Worm (Caenorhabditis elegans) whole organism, L4 larva: ENCODE data around the gene str-252.

Experiments
- F37D6.2 ChIP-seq: sonication (generic microtip); optimal IDR thresholded peaks from 2 replicates; lab custom pipeline; 2016; ENCODE audit warnings: mild to moderate bottlenecking, missing genetic modification characterization, missing compliant biosample characterization
- F49E8.2 ChIP-seq: sonication (generic microtip); optimal IDR thresholded peaks from 2 replicates; lab custom pipeline; 2016; ENCODE audit warnings: missing compliant biosample characterization, mild to moderate bottlenecking, missing genetic modification characterization, borderline replicate concordance
- T20F7.1 ChIP-seq: fragments of 200-800 bp; sonication (Bioruptor generic); optimal IDR thresholded peaks from 2 replicates; lab custom pipeline; 2018; ENCODE audit warnings: mild to moderate bottlenecking, missing genetic modification characterization, missing compliant biosample characterization
- Y5F2A.4 ChIP-seq: fragments of 200-800 bp; sonication (Bioruptor generic); optimal IDR thresholded peaks from 2 replicates; lab custom pipeline; 2018; ENCODE audit warnings: mild to moderate bottlenecking, missing genetic modification characterization, missing compliant biosample characterization
- Y75B8A.6 ChIP-seq: fragments of 200-800 bp; sonication (Bioruptor generic); IDR thresholded peaks from 2 replicates; pipeline ENCODE4 v1.3.6; 2022; ENCODE audit warnings: missing genetic modification reagents, missing genetic modification characterization, missing compliant biosample characterization
- ZK546.5 ChIP-seq, 2 experiments: sonication (generic microtip); optimal IDR thresholded peaks; 2 replicates each; lab custom pipeline; 2017; ENCODE audit warnings: missing biosample characterization in 2 of 2, missing genetic modification characterization in 2 of 2
- ama-1 ChIP-seq: fragments of 150-350 bp; optimal IDR thresholded peaks from 2 replicates; lab custom pipeline; 2014; ENCODE audit warnings: inconsistent platforms, mixed read lengths
- attf-4 ChIP-seq: sonication (generic microtip); optimal IDR thresholded peaks from 3 replicates; lab custom pipeline; 2017; ENCODE audit warnings: missing biosample characterization, missing genetic modification characterization
- ceh-32 ChIP-seq: sonication (generic microtip); optimal IDR thresholded peaks from 2 replicates; lab custom pipeline; 2016; ENCODE audit warnings: mild to moderate bottlenecking, missing genetic modification characterization, missing compliant biosample characterization; ENCODE audit not compliant: poor library complexity
- ces-1 ChIP-seq: fragments of 150-350 bp; sonication (generic microtip); optimal IDR thresholded peaks from 4 replicates; lab custom pipeline; 2014; ENCODE audit warnings: missing biosample characterization, missing genetic modification reagents, missing genetic modification characterization
- cey-2 ChIP-seq: sonication (generic microtip); optimal IDR thresholded peaks from 3 replicates; lab custom pipeline; 2017; ENCODE audit warnings: missing genetic modification characterization, mild to moderate bottlenecking, missing compliant biosample characterization, antibody characterized with exemption, borderline replicate concordance; ENCODE audit not compliant: insufficient read depth
- daf-12 ChIP-seq: fragments of 150-350 bp; optimal IDR thresholded peaks from 2 replicates; lab custom pipeline; 2014; ENCODE audit warnings: missing biosample characterization, missing genetic modification reagents, missing genetic modification characterization
- daf-16 ChIP-seq, 3 experiments: sonication (generic microtip); optimal IDR thresholded peaks; 2 replicates each; lab custom pipeline; 2016 to 2017; ENCODE audit warnings: missing genetic modification characterization in 3 of 3, missing genetic modification reagents in 3 of 3, mild to moderate bottlenecking in 2 of 3, missing compliant biosample characterization in 2 of 3, missing biosample characterization in 1 of 3, moderate library complexity in 1 of 3
- daf-19 ChIP-seq: fragments of 200-800 bp; sonication (Bioruptor generic); conservative IDR thresholded peaks from 2 replicates; pipeline ENCODE4 v1.3.6; 2022; ENCODE audit warnings: missing genetic modification characterization, missing compliant biosample characterization
- daf-8 ChIP-seq: fragments of 200-800 bp; sonication (Bioruptor generic); IDR thresholded peaks from 2 replicates; pipeline ENCODE4 v1.3.6; 2022; ENCODE audit warnings: missing genetic modification characterization, missing compliant biosample characterization
- dmd-6 ChIP-seq: fragments of 200-800 bp; sonication (Bioruptor generic); IDR thresholded peaks from 2 replicates; pipeline ENCODE4 v1.3.6; 2022; ENCODE audit warnings: missing genetic modification reagents, missing genetic modification characterization, missing compliant biosample characterization
- dpl-1 ChIP-seq: fragments of 150-350 bp; optimal IDR thresholded peaks from 2 replicates; lab custom pipeline; 2014; ENCODE audit warnings: missing biosample characterization, missing genetic modification reagents, missing genetic modification characterization
- dve-1 ChIP-seq: sonication (generic microtip); optimal IDR thresholded peaks from 2 replicates; lab custom pipeline; 2017; ENCODE audit warnings: antibody characterized with exemption, mild to moderate bottlenecking, missing genetic modification characterization, missing compliant biosample characterization; ENCODE audit not compliant: insufficient read depth
- gei-8 ChIP-seq: fragments of 200-800 bp; sonication (Bioruptor generic); optimal IDR thresholded peaks from 2 replicates; lab custom pipeline; 2018; ENCODE audit warnings: mild to moderate bottlenecking, missing genetic modification characterization, missing compliant biosample characterization
- hlh-11 ChIP-seq: fragments of 200-800 bp; sonication (Bioruptor generic); optimal IDR thresholded peaks from 2 replicates; lab custom pipeline; 2018; ENCODE audit warnings: mild to moderate bottlenecking, missing genetic modification characterization, missing compliant biosample characterization
- hmg-1.1 ChIP-seq: fragments of 200-800 bp; sonication (Bioruptor generic); IDR thresholded peaks from 2 replicates; pipeline ENCODE4 v1.3.6; 2022; ENCODE audit warnings: missing genetic modification reagents, missing genetic modification characterization, missing compliant biosample characterization
- lim-7 ChIP-seq: fragments of 200-800 bp; sonication (Bioruptor generic); IDR thresholded peaks from 2 replicates; pipeline ENCODE4 v1.3.6; 2022; ENCODE audit warnings: missing genetic modification characterization, missing compliant biosample characterization
- lin-15B ChIP-seq: fragments of 150-350 bp; sonication (generic microtip); optimal IDR thresholded peaks from 3 replicates; lab custom pipeline; 2014; ENCODE audit warnings: missing biosample characterization, missing genetic modification characterization
- lin-29 ChIP-seq: fragments of 200-800 bp; sonication (Bioruptor generic); IDR thresholded peaks from 2 replicates; pipeline ENCODE4 v1.3.6; 2022; ENCODE audit warnings: missing genetic modification reagents, missing genetic modification characterization, missing compliant biosample characterization
- lin-38 ChIP-seq: fragments of 200-800 bp; sonication (Bioruptor generic); IDR thresholded peaks from 2 replicates; pipeline ENCODE4 v1.3.6; 2022; ENCODE audit warnings: missing genetic modification reagents, missing genetic modification characterization, missing compliant biosample characterization
- lsy-2 ChIP-seq, 2 experiments: fragments of 150-350 bp in 1 of 2; sonication (generic microtip) in 1 of 2; optimal IDR thresholded peaks; 2 replicates each; lab custom pipeline; 2014 to 2017; ENCODE audit warnings: missing biosample characterization in 2 of 2, missing genetic modification characterization in 2 of 2
- madf-5 ChIP-seq, 2 experiments: fragments of 200-800 bp; sonication (Bioruptor generic); IDR thresholded peaks; 2 replicates each; pipeline ENCODE4 v1.3.6; 2022; ENCODE audit warnings: missing compliant biosample characterization in 2 of 2, missing genetic modification characterization in 2 of 2
- madf-9 ChIP-seq: fragments of 200-800 bp; sonication (Bioruptor generic); conservative IDR thresholded peaks from 2 replicates; pipeline ENCODE4 v1.3.6; 2022; ENCODE audit warnings: missing genetic modification reagents, missing genetic modification characterization, missing compliant biosample characterization
- mdl-1 ChIP-seq, 2 experiments: fragments of 150-350 bp in 1 of 2; sonication (generic microtip) in 1 of 2; optimal IDR thresholded peaks; 2 replicates each; lab custom pipeline; 2014 to 2017; ENCODE audit warnings: missing biosample characterization in 2 of 2, missing genetic modification characterization in 2 of 2
- mep-1 ChIP-seq: fragments of 150-350 bp; sonication (generic microtip); optimal IDR thresholded peaks from 3 replicates; lab custom pipeline; 2014; ENCODE audit warnings: missing biosample characterization, missing genetic modification characterization
- mxl-3 ChIP-seq: fragments of 200-800 bp; sonication (Bioruptor generic); optimal IDR thresholded peaks from 2 replicates; lab custom pipeline; 2018; ENCODE audit warnings: mild to moderate bottlenecking, missing genetic modification characterization, missing compliant biosample characterization
- nhr-11 ChIP-seq: fragments of 150-350 bp; optimal IDR thresholded peaks from 2 replicates; lab custom pipeline; 2014; ENCODE audit warnings: missing biosample characterization, missing genetic modification characterization
- nhr-28 ChIP-seq: fragments of 150-350 bp; optimal IDR thresholded peaks from 2 replicates; lab custom pipeline; 2014; ENCODE audit warnings: missing biosample characterization, missing genetic modification characterization
- nhr-48 ChIP-seq: sonication (generic microtip); optimal IDR thresholded peaks from 2 replicates; lab custom pipeline; 2016; ENCODE audit warnings: mild to moderate bottlenecking, missing genetic modification characterization, missing compliant biosample characterization
- nhr-6 ChIP-seq: fragments of 150-350 bp; optimal IDR thresholded peaks from 2 replicates; lab custom pipeline; 2014; ENCODE audit warnings: missing biosample characterization, missing genetic modification characterization
- nhr-77 ChIP-seq: fragments of 150-350 bp; optimal IDR thresholded peaks from 2 replicates; lab custom pipeline; 2014; ENCODE audit warnings: missing biosample characterization, missing genetic modification characterization
- php-3 ChIP-seq: fragments of 200-800 bp; sonication (Bioruptor generic); IDR thresholded peaks from 2 replicates; pipeline ENCODE4 v1.3.6; 2022; ENCODE audit warnings: missing genetic modification reagents, missing genetic modification characterization, missing compliant biosample characterization
- pqm-1 ChIP-seq: sonication (generic microtip); optimal IDR thresholded peaks from 2 replicates; lab custom pipeline; 2017; ENCODE audit warnings: missing biosample characterization, missing genetic modification characterization
- saeg-2 ChIP-seq: fragments of 200-800 bp; sonication (Bioruptor generic); IDR thresholded peaks from 2 replicates; pipeline ENCODE4 v1.3.6; 2022; ENCODE audit warnings: missing genetic modification reagents, missing genetic modification characterization, missing compliant biosample characterization
- skn-1 ChIP-seq: fragments of 150-350 bp; optimal IDR thresholded peaks from 2 replicates; lab custom pipeline; 2014; ENCODE audit warnings: missing biosample characterization, missing genetic modification characterization
- snpc-4 ChIP-seq: fragments of 150-350 bp; optimal IDR thresholded peaks from 2 replicates; lab custom pipeline; 2014; ENCODE audit warnings: missing biosample characterization, missing genetic modification characterization
- tag-97 ChIP-seq: fragments of 200-800 bp; sonication (Bioruptor generic); IDR thresholded peaks from 2 replicates; pipeline ENCODE4 v1.3.6; 2022; ENCODE audit warnings: missing genetic modification characterization, missing compliant biosample characterization
- tra-1 ChIP-seq: fragments of 200-800 bp; sonication (Bioruptor generic); IDR thresholded peaks from 2 replicates; pipeline ENCODE4 v1.3.6; 2022; ENCODE audit warnings: missing genetic modification reagents, missing genetic modification characterization, missing compliant biosample characterization
- unc-130 ChIP-seq: sonication (generic microtip); optimal IDR thresholded peaks from 2 replicates; lab custom pipeline; 2016; ENCODE audit warnings: missing genetic modification reagents, missing genetic modification characterization, missing compliant biosample characterization
- zip-11 ChIP-seq: fragments of 200-800 bp; sonication (Bioruptor generic); IDR thresholded peaks from 2 replicates; pipeline ENCODE4 v1.3.6; 2022; ENCODE audit warnings: missing genetic modification characterization, missing compliant biosample characterization
- ztf-7 ChIP-seq: fragments of 150-350 bp; optimal IDR thresholded peaks from 2 replicates; lab custom pipeline; 2014; ENCODE audit warnings: missing biosample characterization, missing genetic modification characterization

Gene str-252

DNA sequence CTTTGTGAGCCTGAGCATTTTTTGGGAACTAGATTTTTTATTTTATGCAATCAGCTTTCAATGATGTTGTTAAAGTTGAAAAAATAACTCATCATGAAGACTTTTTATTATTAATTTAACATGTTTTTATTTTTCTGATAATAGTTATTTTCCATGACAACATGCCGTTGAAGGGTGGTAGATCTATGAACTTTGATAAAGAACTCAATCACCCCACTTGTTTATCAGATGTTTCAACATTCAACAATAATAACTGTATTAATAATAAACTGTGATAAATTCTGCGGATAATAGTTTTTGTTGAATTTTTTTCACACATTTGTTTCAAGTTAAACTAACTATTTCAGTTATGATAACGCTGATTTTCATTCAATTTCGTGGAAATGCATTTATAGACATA, 24.8 kb upstream of the str-252 start:
- peak; percentile 37 for TF ChIP-seq nhr-28 (tag; lab: Kevin White, UChicago)
- peak; percentile 53 for TF ChIP-seq nhr-77
- no peak for TF ChIP-seq Y5F2A.4 (GFP tag; lab: Kevin White, UChicago)
- TF ChIP-seq dmd-6 (GFP tag; lab: Robert Waterston, UW) = peak; percentile 64
- TF ChIP-seq lin-29 (GFP tag; lab: Robert Waterston, UW) = no peak
- peak; percentile 45 for TF ChIP-seq hlh-11 (tag; lab: Kevin White, UChicago)
- TF ChIP-seq daf-16 (GFP tag; optimal IDR thresholded peaks at IDR 0.05; lab: Kevin White, UChicago) = no peak
- peak; percentile 96 for TF ChIP-seq daf-16 (tag; optimal IDR thresholded peaks at IDR 0.05; lab: Kevin White, UChicago)
- peak; percentile 76 for TF ChIP-seq dve-1 (tag; lab: Kevin White, UChicago)
- no peak for TF ChIP-seq tag-97 (GFP tag; lab: Robert Waterston, UW)
- TF ChIP-seq php-3 (GFP tag; lab: Robert Waterston, UW) = peak; percentile 55; the same call in 1 of the 2 replicates
- no peak for TF ChIP-seq T20F7.1 (GFP tag; lab: Kevin White, UChicago)

DNA sequence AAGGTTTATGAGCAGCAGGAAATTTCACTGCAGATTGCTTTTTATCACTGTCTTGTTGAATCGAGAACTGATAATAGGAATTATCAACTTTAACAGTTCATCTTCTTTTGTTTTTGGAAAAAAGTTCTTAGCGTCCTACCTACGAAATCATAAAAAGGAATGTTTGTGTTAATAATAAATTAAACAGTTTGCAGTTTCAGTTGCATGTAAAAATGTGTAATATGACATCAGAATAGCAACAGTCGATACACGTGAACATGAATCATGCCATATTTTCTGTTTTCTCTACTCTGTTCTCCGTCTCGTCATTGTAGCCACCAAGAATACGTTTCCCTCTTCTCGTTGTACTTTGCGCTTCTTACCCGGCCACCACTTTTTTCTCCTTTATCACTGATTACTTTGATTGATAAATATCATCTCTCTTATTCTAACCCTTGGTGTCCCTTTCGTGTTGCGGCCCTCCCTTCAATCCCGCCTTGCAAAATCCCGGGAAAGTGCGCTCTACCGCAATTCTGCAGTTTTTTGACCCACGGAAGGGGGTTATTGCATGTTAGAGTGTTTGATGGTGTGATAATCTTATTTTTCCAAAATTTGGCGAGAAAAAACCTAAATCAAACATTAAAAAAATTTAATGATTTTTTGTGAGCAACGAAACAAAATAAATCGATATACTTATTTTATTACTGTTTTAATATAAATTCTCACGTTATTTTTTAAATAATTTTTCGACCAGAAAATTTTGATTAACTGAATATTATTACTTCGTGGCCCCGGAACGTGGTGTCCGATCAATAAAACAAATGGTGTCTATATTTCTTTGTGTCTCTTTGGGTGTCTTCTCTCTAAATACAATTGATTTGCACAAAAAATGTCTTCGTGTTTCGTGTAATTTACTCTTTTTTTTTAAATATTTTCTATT, 23.6 kb upstream of the str-252 start, which contains the start of gene sptl-3:
Gene sptl-3, plus strand, starts transcription at position 869 of the 919 bp plus-strand sequence.
- TF ChIP-seq mep-1 = peak; percentile 39
- no peak for TF ChIP-seq lin-38 (GFP tag; lab: Robert Waterston, UW)
- TF ChIP-seq daf-19 (GFP tag; lab: Robert Waterston, UW) = no peak
- TF ChIP-seq daf-12 = no peak
- TF ChIP-seq saeg-2 (GFP tag; lab: Robert Waterston, UW) = 0 out of 2 replicates have a peak, but pooled peaks have one; percentile 21
- no peak for TF ChIP-seq mxl-3 (GFP tag; lab: Kevin White, UChicago)
- TF ChIP-seq php-3 (GFP tag; lab: Robert Waterston, UW) = peak; percentile 67; the same call in 1 of the 2 replicates
- peak; percentile 87 for TF ChIP-seq cey-2 (tag; lab: Kevin White, UChicago)
- TF ChIP-seq ceh-32 (tag; lab: Kevin White, UChicago) = no peak
- no peak for TF ChIP-seq attf-4 (tag; lab: Kevin White, UChicago)
- TF ChIP-seq nhr-28 (tag; lab: Kevin White, UChicago) = peak; percentile 93
- TF ChIP-seq ZK546.5 (tag; optimal IDR thresholded peaks at IDR 0.05; lab: Kevin White, UChicago) = no peak
- no peak for TF ChIP-seq lin-15B
- no peak for TF ChIP-seq daf-8 (GFP tag; lab: Robert Waterston, UW)
- peak; percentile 60 for TF ChIP-seq nhr-11 (tag; lab: Kevin White, UChicago)
- TF ChIP-seq ztf-7 = no peak
- TF ChIP-seq lsy-2 (tag; optimal IDR thresholded peaks at IDR 0.05; lab: Kevin White, UChicago) = peak in 1 of 2 experiments; percentile 34
- peak; percentile 87 for TF ChIP-seq pqm-1
- TF ChIP-seq daf-16 (GFP tag; optimal IDR thresholded peaks at IDR 0.05; lab: Kevin White, UChicago) = no peak
- peak; percentile 72 for TF ChIP-seq daf-16 (tag; optimal IDR thresholded peaks at IDR 0.05; lab: Kevin White, UChicago)
- peak; percentile 59 for TF ChIP-seq nhr-48
- TF ChIP-seq unc-130 = no peak
- TF ChIP-seq mdl-1 (tag; optimal IDR thresholded peaks at IDR 0.05; lab: Kevin White, UChicago) = peak in 1 of 2 experiments; percentile 84
- no peak for TF ChIP-seq snpc-4 (tag; lab: Kevin White, UChicago)
- no peak for TF ChIP-seq ces-1 (GFP tag; lab: Kevin White, UChicago)
- 0 out of 2 replicates have a peak, but pooled peaks have one; percentile 42 for TF ChIP-seq hmg-1.1 (GFP tag; lab: Robert Waterston, UW)
- TF ChIP-seq F37D6.2 (tag; lab: Kevin White, UChicago) = no peak
- no peak for TF ChIP-seq madf-5 (GFP tag; IDR thresholded peaks at IDR 0.05; lab: Robert Waterston, UW)
- no peak for TF ChIP-seq dpl-1 (GFP tag; lab: Kevin White, UChicago)
- TF ChIP-seq madf-9 = no peak
- TF ChIP-seq lim-7 (GFP tag; lab: Robert Waterston, UW) = no peak
- peak; percentile 19 for TF ChIP-seq nhr-6
- no peak for TF ChIP-seq T20F7.1 (GFP tag; lab: Kevin White, UChicago)
- TF ChIP-seq Y75B8A.6 = no peak
- TF ChIP-seq gei-8 (GFP tag; lab: Kevin White, UChicago) = peak; percentile 38
- no peak; the same call in 1 of the 2 replicates for TF ChIP-seq tra-1 (GFP tag; lab: Robert Waterston, UW)
- TF ChIP-seq F49E8.2 (tag; lab: Kevin White, UChicago) = no peak
- no peak for TF ChIP-seq zip-11 (GFP tag; lab: Robert Waterston, UW)
- no peak for TF ChIP-seq skn-1 (tag; lab: Kevin White, UChicago)
- TF ChIP-seq hlh-11 (tag; lab: Kevin White, UChicago) = peak; percentile 84
- TF ChIP-seq ama-1 (lab: Kevin White, UChicago) = no peak
